Worm (Caenorhabditis elegans): Measurements from ENCODE around the gene lpr-5.
A peak's percentile ranks its signal among the peaks of the same experiment; 100 is the strongest.

The lpr-5 gene

ce11 chrX:11067256-11067655 is 5.3 kb downstream of the lpr-5 start:
- no peak for TF ChIP-seq Y22D7AL.16 (tag; optimal IDR thresholded peaks at IDR 0.05)
- TF ChIP-seq eyg-1 (tag; optimal IDR thresholded peaks at IDR 0.05) = no peak
- TF ChIP-seq unc-3 (GFP tag; conservative IDR thresholded peaks at IDR 0.05) = no peak
- TF ChIP-seq unc-3 (tag; optimal IDR thresholded peaks at IDR 0.05) = no peak
- TF ChIP-seq ceh-2 (tag; optimal IDR thresholded peaks at IDR 0.05) = no peak
- no peak for TF ChIP-seq pqm-1 (tag; optimal IDR thresholded peaks at IDR 0.05)
- TF ChIP-seq fkh-10 (GFP tag; optimal IDR thresholded peaks at IDR 0.05) = no peak
- no peak for TF ChIP-seq F13H6.1 (tag; optimal IDR thresholded peaks at IDR 0.05)
- no peak for TF ChIP-seq ceh-22 (tag; optimal IDR thresholded peaks at IDR 0.05)
- no peak for TF ChIP-seq ceh-6 (GFP tag; optimal IDR thresholded peaks at IDR 0.05)
- no peak for TF ChIP-seq zip-5 (tag; optimal IDR thresholded peaks at IDR 0.05)
- no peak for TF ChIP-seq gmeb-2 (tag; optimal IDR thresholded peaks at IDR 0.05)
- TF ChIP-seq ceh-14 (tag; optimal IDR thresholded peaks at IDR 0.05) = no peak
- TF ChIP-seq nhr-232 (tag; optimal IDR thresholded peaks at IDR 0.05) = no peak
- TF ChIP-seq ceh-9 (tag; optimal IDR thresholded peaks at IDR 0.05) = no peak
- no peak for TF ChIP-seq ceh-19 (GFP tag; optimal IDR thresholded peaks at IDR 0.05)
- no peak for TF ChIP-seq ama-1 (optimal IDR thresholded peaks at IDR 0.05)
- TF ChIP-seq ttx-3 (tag; optimal IDR thresholded peaks at IDR 0.05) = no peak
- TF ChIP-seq C08G9.2 (tag; optimal IDR thresholded peaks at IDR 0.05) = no peak
- TF ChIP-seq elt-2 (tag; optimal IDR thresholded peaks at IDR 0.05) = no peak

- TF ChIP-seq ceh-31 (tag; optimal IDR thresholded peaks at IDR 0.05) (peak; percentile 10), ceh-14 (tag; optimal IDR thresholded peaks at IDR 0.05) (peak; percentile 3), ceh-48 (tag; optimal IDR thresholded peaks at IDR 0.05) (peak; percentile 65), pax-1 (tag; optimal IDR thresholded peaks at IDR 0.05) (no peak), dmd-4 (tag; optimal IDR thresholded peaks at IDR 0.05; ENCODE audit: borderline replicate concordance) (no peak), syd-9 (tag; optimal IDR thresholded peaks at IDR 0.05) (no peak), eyg-1 (tag; optimal IDR thresholded peaks at IDR 0.05) (no peak), unc-42 (tag; optimal IDR thresholded peaks at IDR 0.05) (peak; percentile 43), fkh-10 (GFP tag; optimal IDR thresholded peaks at IDR 0.05) (no peak), hlh-13 (GFP tag; optimal IDR thresholded peaks at IDR 0.05) (no peak), mec-3 (tag; optimal IDR thresholded peaks at IDR 0.05; ENCODE audit: borderline replicate concordance) (no peak), rnt-1 (tag; optimal IDR thresholded peaks at IDR 0.05) (no peak)
These were observed 6.4 kb downstream of the lpr-5 start, which contains the start of gene apt-9 for ce11 chrX:11068334-11068733. Gene apt-9 (plus strand): TSS chrX:11068527.

ce11 chrX:11072701-11073100 is 10.8 kb downstream of the lpr-5 start:
- TF ChIP-seq ceh-19 (GFP tag; optimal IDR thresholded peaks at IDR 0.05) (no peak), hlh-13 (GFP tag; optimal IDR thresholded peaks at IDR 0.05) (no peak), ceh-45 (GFP tag; IDR thresholded peaks at IDR 0.05) (no peak)

- TF ChIP-seq pax-1 (tag; optimal IDR thresholded peaks at IDR 0.05) = no peak
- no peak for TF ChIP-seq hlh-15 (tag; optimal IDR thresholded peaks at IDR 0.05)
These were observed 11.4 kb downstream of the lpr-5 start, which contains the start of gene W04G3.5 for ce11 chrX:11073358-11073757. Gene W04G3.5 (plus strand): TSS chrX:11073658.

- no peak for TF ChIP-seq pqm-1 (tag; optimal IDR thresholded peaks at IDR 0.05)
- TF ChIP-seq eyg-1 (tag; optimal IDR thresholded peaks at IDR 0.05) = no peak
- TF ChIP-seq pat-9 (tag; optimal IDR thresholded peaks at IDR 0.05) = no peak
- TF ChIP-seq pag-3 (tag; optimal IDR thresholded peaks at IDR 0.05; ENCODE audit: borderline replicate concordance) = no peak
- TF ChIP-seq npax-4 (tag; optimal IDR thresholded peaks at IDR 0.05) = no peak
- no peak for TF ChIP-seq odd-2 (tag; optimal IDR thresholded peaks at IDR 0.05)
- TF ChIP-seq sox-4 (tag; optimal IDR thresholded peaks at IDR 0.05) = no peak
- no peak for TF ChIP-seq sdc-2 (tag; optimal IDR thresholded peaks at IDR 0.05)
- TF ChIP-seq ceh-22 (tag; optimal IDR thresholded peaks at IDR 0.05) = no peak
- TF ChIP-seq tbx-7 (tag; optimal IDR thresholded peaks at IDR 0.05) = no peak
- TF ChIP-seq fkh-10 (GFP tag; optimal IDR thresholded peaks at IDR 0.05) = no peak
- TF ChIP-seq sox-2 (GFP tag; IDR thresholded peaks at IDR 0.05) = no peak
- no peak for TF ChIP-seq ceh-48 (tag; optimal IDR thresholded peaks at IDR 0.05)
- TF ChIP-seq hlh-13 (GFP tag; optimal IDR thresholded peaks at IDR 0.05) = no peak
- TF ChIP-seq fax-1 (tag; optimal IDR thresholded peaks at IDR 0.05) = no peak
- TF ChIP-seq ceh-6 (GFP tag; optimal IDR thresholded peaks at IDR 0.05) = no peak
- TF ChIP-seq fkh-6 (tag; optimal IDR thresholded peaks at IDR 0.05) = no peak
- no peak for TF ChIP-seq ahr-1 (tag; optimal IDR thresholded peaks at IDR 0.05)
These were observed 14.6 kb downstream of the lpr-5 start, which contains the start of gene W04G3.12 for ce11 chrX:11076491-11076890. Gene W04G3.12 (minus strand): TSS chrX:11076801.

Data from whole organism, late embryonic.